Worm (Caenorhabditis elegans) whole organism, L2 larva: ENCODE results near the gene fbxa-112.

Experiments
- ZK546.5 ChIP-seq: sonication (generic microtip); optimal IDR thresholded peaks from 2 replicates; lab custom pipeline; 2017; ENCODE audit warnings: missing biosample characterization, missing genetic modification characterization
- ama-1 ChIP-seq: fragments of 150-350 bp; optimal IDR thresholded peaks from 2 replicates; lab custom pipeline; 2018; ENCODE audit warnings: inconsistent platforms
- lin-39 ChIP-seq: fragments of 150-350 bp; optimal IDR thresholded peaks from 2 replicates; lab custom pipeline; 2014; ENCODE audit warnings: missing biosample characterization, missing genetic modification reagents, missing genetic modification characterization
- mdl-1 ChIP-seq, 2 experiments: fragments of 150-350 bp in 1 of 2; sonication (generic microtip) in 1 of 2; optimal IDR thresholded peaks; 2 replicates each; lab custom pipeline; 2017; ENCODE audit warnings: missing biosample characterization in 2 of 2, missing genetic modification characterization in 2 of 2
- nhr-11 ChIP-seq: fragments of 150-350 bp; optimal IDR thresholded peaks from 2 replicates; lab custom pipeline; 2014; ENCODE audit warnings: missing biosample characterization, missing genetic modification characterization
- unc-55 ChIP-seq: fragments of 150-350 bp; sonication (generic microtip); optimal IDR thresholded peaks from 3 replicates; lab custom pipeline; 2014; ENCODE audit warnings: missing biosample characterization, missing genetic modification reagents, missing genetic modification characterization
- ztf-11 ChIP-seq: sonication (generic microtip); optimal IDR thresholded peaks from 2 replicates; lab custom pipeline; 2017; ENCODE audit warnings: missing biosample characterization, missing genetic modification characterization

DNA sequence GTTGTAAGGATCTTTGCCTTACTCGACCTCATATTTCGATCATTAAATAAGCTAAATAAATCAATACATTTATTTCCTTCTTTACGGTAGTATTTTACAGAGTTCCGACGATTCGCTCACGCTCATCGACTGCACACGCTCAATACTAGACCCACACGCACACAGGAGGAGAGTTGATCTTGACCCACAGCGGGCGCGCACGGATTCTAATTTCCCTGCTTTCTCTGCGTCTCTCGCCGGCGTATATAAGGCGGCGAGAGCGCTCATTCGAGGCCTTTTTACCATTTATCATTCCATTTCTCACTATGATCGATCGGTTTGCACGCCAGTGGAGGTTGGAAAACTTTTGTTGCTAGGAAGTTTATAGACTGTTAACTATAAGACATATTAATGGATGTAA, 2.1 kb upstream of the fbxa-112 start:
- TF ChIP-seq nhr-11 (tag; lab: Kevin White, UChicago) = no peak
- TF ChIP-seq ztf-11 (tag; lab: Kevin White, UChicago) = no peak
- no peak for TF ChIP-seq ama-1 (lab: Kevin White, UChicago)
- TF ChIP-seq ZK546.5 (tag; lab: Kevin White, UChicago) = no peak
- no peak for TF ChIP-seq mdl-1 (tag; optimal IDR thresholded peaks at IDR 0.05; lab: Kevin White, UChicago)
- TF ChIP-seq unc-55 (GFP tag; lab: Kevin White, UChicago) = no peak
- TF ChIP-seq lin-39 (tag; lab: Kevin White, UChicago) = no peak
